Worm (Caenorhabditis elegans) whole organism, L4/young adult: ENCODE measurements around the gene acer-1.

Experiments used
- W03F9.2 ChIP-seq: fragments of 150-350 bp; optimal IDR thresholded peaks from 2 replicates; lab custom pipeline; 2014; ENCODE audit warnings: missing biosample characterization, missing genetic modification characterization
- dao-5 ChIP-seq: sonication (generic microtip); optimal IDR thresholded peaks from 2 replicates; lab custom pipeline; 2016; ENCODE audit warnings: missing genotype, missing genetic modification characterization, moderate library complexity, missing compliant biosample characterization
- him-1 ChIP-seq: sonication (generic microtip); optimal IDR thresholded peaks from 2 replicates; lab custom pipeline; 2016; ENCODE audit warnings: missing genotype, missing genetic modification reagents, missing genetic modification characterization, missing compliant biosample characterization

Gene acer-1

ce11 chrII:6841102-6841501, 49.1 kb downstream of the acer-1 start:
- no peak for TF ChIP-seq him-1 (tag; lab: Kevin White, UChicago)
- TF ChIP-seq dao-5 (tag; lab: Kevin White, UChicago), result no peak
- TF ChIP-seq W03F9.2 (tag; lab: Kevin White, UChicago), result no peak

- TF ChIP-seq dao-5 (tag; lab: Kevin White, UChicago), result no peak
- TF ChIP-seq W03F9.2 (tag; lab: Kevin White, UChicago), result no peak
- no peak for TF ChIP-seq him-1 (tag; lab: Kevin White, UChicago)
These were observed 49.5 kb downstream of the acer-1 start for ce11 chrII:6840663-6841062.

DNA sequence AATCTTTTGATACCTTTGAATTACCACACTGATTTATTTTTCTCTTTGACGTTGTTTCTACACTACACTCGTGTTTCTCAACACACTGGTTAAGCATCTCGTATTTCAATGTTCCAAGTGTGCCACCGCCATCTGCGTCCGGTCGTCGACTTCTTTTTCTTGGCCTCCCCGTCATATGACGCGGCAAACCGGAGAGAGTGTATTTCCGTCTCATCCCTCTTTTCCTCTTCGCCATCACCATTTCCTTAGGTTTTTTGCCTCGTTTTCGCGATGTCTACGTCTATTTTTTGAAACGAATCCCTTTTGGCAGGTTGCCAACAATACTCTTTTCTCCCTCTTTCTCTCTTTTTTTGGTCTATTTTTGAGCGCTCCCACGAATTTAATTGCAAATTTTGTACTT, 51.2 kb downstream of the acer-1 start:
- TF ChIP-seq him-1 (tag; lab: Kevin White, UChicago) (no peak), W03F9.2 (tag; lab: Kevin White, UChicago) (no peak), dao-5 (tag; lab: Kevin White, UChicago) (no peak)
